Worm (Caenorhabditis elegans): ENCODE measurements around the gene set-9.

The set-9 gene

ce11 chrIV:4317638-4318037 lies 9.9 kb downstream of the set-9 start:
- peak; percentile 96 for TF ChIP-seq ceh-28 (tag; optimal IDR thresholded peaks at IDR 0.05)
- no peak for TF ChIP-seq skn-1 (tag; optimal IDR thresholded peaks at IDR 0.05)

DNA sequence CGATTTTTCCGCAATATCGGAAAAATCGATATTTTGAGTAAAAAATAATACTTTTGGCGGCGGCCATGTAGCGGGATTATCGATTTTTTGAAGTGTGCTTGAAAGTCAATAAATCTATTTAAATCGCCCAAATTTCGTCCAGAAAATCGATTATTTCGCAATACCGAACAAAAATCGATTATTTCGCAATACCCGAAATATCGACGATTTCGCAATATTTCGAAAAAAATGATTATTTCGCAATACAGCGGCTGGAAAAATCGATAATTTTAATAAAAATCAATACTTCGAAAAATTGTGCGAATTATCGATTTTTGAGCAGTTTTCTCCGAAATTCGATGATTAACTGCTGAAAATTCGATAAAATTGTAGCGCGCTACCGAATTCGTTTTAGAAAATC lies 10.4 kb downstream of the set-9 start:
- TF ChIP-seq ZK546.5 (tag; optimal IDR thresholded peaks at IDR 0.05) = no peak
- no peak for TF ChIP-seq R02D3.7 (tag; optimal IDR thresholded peaks at IDR 0.05)
- no peak for TF ChIP-seq skn-1 (tag; optimal IDR thresholded peaks at IDR 0.05)
- TF ChIP-seq ama-1 (optimal IDR thresholded peaks at IDR 0.05) = no peak
- TF ChIP-seq mdl-1 (tag; optimal IDR thresholded peaks at IDR 0.05) = no peak

DNA sequence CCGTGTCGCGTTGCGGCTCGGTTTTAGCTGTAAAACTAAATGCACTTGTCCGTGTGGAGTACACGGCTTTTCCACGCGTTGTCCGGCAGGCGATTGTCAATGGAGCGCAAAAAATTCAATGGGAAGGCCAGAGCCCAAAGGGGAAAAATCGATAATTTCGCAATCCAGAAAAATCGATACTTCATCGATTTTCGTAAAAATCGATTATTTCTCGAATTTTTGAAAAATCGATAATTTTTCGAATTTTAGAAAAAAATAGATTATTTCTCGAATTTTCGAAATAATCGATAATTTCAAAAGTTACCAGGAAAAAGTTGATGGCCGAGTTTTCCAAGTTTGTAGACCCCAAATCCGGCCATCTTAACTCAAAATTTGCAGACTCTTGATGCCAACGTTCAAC lies 11.8 kb downstream of the set-9 start:
- TF ChIP-seq nhr-12 (tag; optimal IDR thresholded peaks at IDR 0.05) = no peak
- TF ChIP-seq ceh-28 (tag; optimal IDR thresholded peaks at IDR 0.05) = peak; percentile 92
- no peak for TF ChIP-seq nhr-11 (tag; optimal IDR thresholded peaks at IDR 0.05)
- no peak for TF ChIP-seq jun-1 (tag; optimal IDR thresholded peaks at IDR 0.05)
- TF ChIP-seq fos-1 (tag; optimal IDR thresholded peaks at IDR 0.05) = no peak

ce11 chrIV:4326445-4326844 lies 18.7 kb downstream of the set-9 start, which contains the start of gene trpl-2:
trpl-2 (plus strand) TSS chrIV:4326654.
- TF ChIP-seq nhr-67 (tag; optimal IDR thresholded peaks at IDR 0.05) (no peak), egl-5 (tag; optimal IDR thresholded peaks at IDR 0.05) (no peak), elt-2 (tag; optimal IDR thresholded peaks at IDR 0.05) (peak; percentile 22), zag-1 (tag; optimal IDR thresholded peaks at IDR 0.05) (no peak), snpc-4 (tag; optimal IDR thresholded peaks at IDR 0.05) (no peak), ceh-9 (tag; optimal IDR thresholded peaks at IDR 0.05) (no peak), nfya-1 (tag; optimal IDR thresholded peaks at IDR 0.05; ENCODE audit: insufficient read depth) (no peak)

ce11 chrIV:4336139-4336851 lies 28.6 kb downstream of the set-9 start, which contains the start of the genes W03B1.3 and oac-51:
W03B1.3 (minus strand) TSS chrIV:4336239.
oac-51 (plus strand) TSS chrIV:4336801.
- TF ChIP-seq pqm-1 (tag; optimal IDR thresholded peaks at IDR 0.05) = no peak
- no peak for TF ChIP-seq ztf-4 (tag; optimal IDR thresholded peaks at IDR 0.05)
- TF ChIP-seq nhr-12 (tag; optimal IDR thresholded peaks at IDR 0.05) = no peak

DNA sequence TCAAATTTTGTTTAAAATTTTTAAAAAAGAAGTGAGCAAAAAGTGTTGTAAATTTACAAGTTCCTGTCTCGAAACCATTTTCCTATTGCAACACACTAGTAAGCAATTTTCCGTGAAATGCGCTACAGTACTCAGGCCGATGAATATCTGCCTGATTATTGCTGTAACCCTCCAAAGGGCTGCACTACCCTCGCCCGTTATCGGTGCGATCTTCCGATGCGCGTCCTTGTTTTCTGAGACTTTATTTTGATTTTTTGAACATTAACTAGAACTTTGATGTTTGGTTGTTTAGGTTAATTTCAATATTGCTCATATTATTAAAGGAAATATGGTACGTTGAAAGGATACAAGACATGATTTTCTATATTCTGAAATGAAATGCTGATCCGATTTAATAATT lies 30.5 kb downstream of the set-9 start:
- TF ChIP-seq lsy-12 (tag; optimal IDR thresholded peaks at IDR 0.05) (no peak), nhr-237 (tag; optimal IDR thresholded peaks at IDR 0.05) (no peak), lin-39 (tag; optimal IDR thresholded peaks at IDR 0.05) (no peak), ceh-16 (tag; optimal IDR thresholded peaks at IDR 0.05) (no peak), skn-1 (tag; optimal IDR thresholded peaks at IDR 0.05) (no peak), unc-62 (GFP tag; optimal IDR thresholded peaks at IDR 0.05) (no peak), nhr-11 (tag; optimal IDR thresholded peaks at IDR 0.05) (no peak), mdl-1 (tag; optimal IDR thresholded peaks at IDR 0.05) (no peak), ztf-11 (tag; optimal IDR thresholded peaks at IDR 0.05) (no peak), snpc-4 (tag; optimal IDR thresholded peaks at IDR 0.05) (no peak), pha-4 (tag; optimal IDR thresholded peaks at IDR 0.05) (no peak), ZK546.5 (tag; optimal IDR thresholded peaks at IDR 0.05) (no peak), nhr-67 (tag; optimal IDR thresholded peaks at IDR 0.05) (no peak), elt-1 (tag; optimal IDR thresholded peaks at IDR 0.05) (peak; percentile 82), nhr-25 (tag; optimal IDR thresholded peaks at IDR 0.05) (peak; percentile 48), unc-39 (tag; optimal IDR thresholded peaks at IDR 0.05) (no peak), ceh-9 (tag; optimal IDR thresholded peaks at IDR 0.05) (no peak), ceh-82 (tag; optimal IDR thresholded peaks at IDR 0.05) (no peak)

- TF ChIP-seq unc-62 (GFP tag; optimal IDR thresholded peaks at IDR 0.05) = no peak
- TF ChIP-seq nhr-43 (tag; optimal IDR thresholded peaks at IDR 0.05; ENCODE audit: poor library complexity, severe bottlenecking) = no peak
- no peak for TF ChIP-seq jun-1 (tag; optimal IDR thresholded peaks at IDR 0.05)
- no peak for TF ChIP-seq tbx-2 (tag; optimal IDR thresholded peaks at IDR 0.05)
- TF ChIP-seq nhr-77 (tag; optimal IDR thresholded peaks at IDR 0.05) = no peak
Observed at ce11 chrIV:4344828-4345227, 37.1 kb downstream of the set-9 start.

All from whole organism, L3 larva.